Fruit fly (Drosophila melanogaster): ENCODE data around the gene CG10214.
A peak's percentile ranks its signal among the peaks of the same experiment; 100 is the strongest.

DNA sequence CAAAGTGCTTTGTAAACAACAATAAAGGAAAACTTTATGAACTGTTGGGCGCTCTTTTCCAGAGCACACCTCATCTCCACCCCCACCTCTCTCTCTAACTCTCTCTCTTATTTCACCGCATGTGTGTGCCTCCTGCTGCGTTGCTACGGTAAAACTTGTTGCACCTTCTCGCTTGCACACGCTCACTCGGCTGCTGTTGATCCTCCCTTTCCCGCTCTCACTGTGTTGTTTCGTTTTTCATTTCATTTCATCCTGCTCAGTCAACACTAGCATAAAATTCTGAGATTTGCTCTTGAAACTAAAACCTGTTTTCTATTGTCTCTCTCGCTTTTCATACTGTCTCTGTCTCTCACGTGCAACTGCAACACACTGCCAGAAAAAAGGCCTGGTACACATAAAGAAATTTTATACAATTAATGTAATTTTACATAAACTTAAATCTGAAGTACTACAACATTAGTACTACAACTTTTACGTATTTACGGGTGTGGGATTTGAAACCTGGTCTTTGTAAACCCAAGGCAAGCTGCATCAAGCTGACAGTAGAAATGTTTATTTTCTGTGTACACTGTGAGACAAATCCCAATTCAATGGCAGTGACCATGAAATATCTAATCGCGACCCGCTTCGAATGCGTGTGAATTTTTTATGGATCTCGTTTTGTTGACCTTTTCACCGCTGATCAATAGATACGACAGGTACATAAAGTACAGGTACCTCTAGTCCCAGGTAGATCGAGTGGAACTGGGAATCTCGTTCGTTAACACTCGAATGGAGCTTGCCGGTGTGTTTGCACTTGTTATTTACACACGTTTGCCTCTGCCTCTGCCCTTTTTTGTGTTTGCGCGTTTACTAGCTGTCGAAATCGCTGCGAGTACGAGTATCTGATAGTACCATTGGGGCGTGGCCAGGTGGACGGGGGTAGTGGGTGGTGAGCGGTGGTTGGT lies 15.4 kb upstream of the CG10214 start:
- peak; percentile 88 for TF ChIP-seq rgr (GFP tag; optimal IDR thresholded peaks at IDR 0.05)
- peak; percentile 97 for TF ChIP-seq Hr83 (GFP tag; optimal IDR thresholded peaks at IDR 0.05; ENCODE audit: poor library complexity, severe bottlenecking)
- no peak for TF ChIP-seq Mio (GFP tag; optimal IDR thresholded peaks at IDR 0.05)
- TF ChIP-seq N (GFP tag; optimal IDR thresholded peaks at IDR 0.05), result no peak
- peak; percentile 81 for TF ChIP-seq br (GFP tag; optimal IDR thresholded peaks at IDR 0.05)
- TF ChIP-seq dsf (GFP tag; optimal IDR thresholded peaks at IDR 0.05; ENCODE audit: borderline replicate concordance), result peak; percentile 47
- peak; percentile 84 for TF ChIP-seq OdsH (GFP tag; optimal IDR thresholded peaks at IDR 0.05)

Measured in whole organism, wandering third instar larva.